Worm (Caenorhabditis elegans) whole organism, L4 larva: ENCODE results near the gene R07E4.3.

Source experiments
- F10B5.3 ChIP-seq: sonication (generic microtip); optimal IDR thresholded peaks from 2 replicates; lab custom pipeline; 2016; ENCODE audit warnings: mild to moderate bottlenecking, missing genetic modification characterization, missing compliant biosample characterization
- F26F4.8 ChIP-seq: fragments of 200-800 bp; sonication (Bioruptor generic); conservative IDR thresholded peaks from 2 replicates; pipeline ENCODE4 v1.3.6; 2022; ENCODE audit warnings: missing genetic modification characterization, missing compliant biosample characterization
- F37D6.2 ChIP-seq: sonication (generic microtip); optimal IDR thresholded peaks from 2 replicates; lab custom pipeline; 2016; ENCODE audit warnings: mild to moderate bottlenecking, missing genetic modification characterization, missing compliant biosample characterization
- T26A8.4 ChIP-seq: fragments of 200-800 bp; sonication (Bioruptor generic); IDR thresholded peaks from 2 replicates; pipeline ENCODE4 v1.3.6; 2022; ENCODE audit warnings: missing genetic modification characterization, missing compliant biosample characterization
- Y48G9A.11 ChIP-seq: fragments of 200-800 bp; sonication (Bioruptor generic); IDR thresholded peaks from 2 replicates; pipeline ENCODE4 v1.3.6; 2022; ENCODE audit warnings: missing genetic modification reagents, missing genetic modification characterization, missing compliant biosample characterization
- Y75B8A.6 ChIP-seq: fragments of 200-800 bp; sonication (Bioruptor generic); IDR thresholded peaks from 2 replicates; pipeline ENCODE4 v1.3.6; 2022; ENCODE audit warnings: missing genetic modification reagents, missing genetic modification characterization, missing compliant biosample characterization
- ZK546.5 ChIP-seq, 2 experiments: sonication (generic microtip); optimal IDR thresholded peaks; 2 replicates each; lab custom pipeline; 2017; ENCODE audit warnings: missing biosample characterization in 2 of 2, missing genetic modification characterization in 2 of 2
- aha-1 ChIP-seq: fragments of 150-350 bp; peaks from one replicate; lab custom pipeline; 2014; ENCODE audit warnings: missing biosample characterization, missing genetic modification characterization
- ama-1 ChIP-seq: fragments of 150-350 bp; optimal IDR thresholded peaks from 2 replicates; lab custom pipeline; 2014; ENCODE audit warnings: inconsistent platforms, mixed read lengths
- attf-4 ChIP-seq: sonication (generic microtip); optimal IDR thresholded peaks from 3 replicates; lab custom pipeline; 2017; ENCODE audit warnings: missing biosample characterization, missing genetic modification characterization
- ceh-20 ChIP-seq: fragments of 200-800 bp; sonication (Bioruptor generic); IDR thresholded peaks from 2 replicates; pipeline ENCODE4 v1.3.6; 2022; ENCODE audit warnings: missing genetic modification reagents, missing genetic modification characterization, missing compliant biosample characterization
- ceh-32 ChIP-seq: sonication (generic microtip); optimal IDR thresholded peaks from 2 replicates; lab custom pipeline; 2016; ENCODE audit warnings: mild to moderate bottlenecking, missing genetic modification characterization, missing compliant biosample characterization; ENCODE audit not compliant: poor library complexity
- ceh-44 ChIP-seq: fragments of 200-800 bp; sonication (Bioruptor generic); IDR thresholded peaks from 2 replicates; pipeline ENCODE4 v1.3.6; 2022; ENCODE audit warnings: missing genetic modification reagents, missing genetic modification characterization, missing compliant biosample characterization
- ceh-82 ChIP-seq: sonication (generic microtip); optimal IDR thresholded peaks from 2 replicates; lab custom pipeline; 2017; ENCODE audit warnings: missing biosample characterization, missing genetic modification characterization
- daf-16 ChIP-seq, 3 experiments: sonication (generic microtip); optimal IDR thresholded peaks; 2 replicates each; lab custom pipeline; 2016 to 2017; ENCODE audit warnings: missing genetic modification characterization in 3 of 3, missing genetic modification reagents in 3 of 3, mild to moderate bottlenecking in 2 of 3, missing compliant biosample characterization in 2 of 3, missing biosample characterization in 1 of 3, moderate library complexity in 1 of 3
- dmd-6 ChIP-seq: fragments of 200-800 bp; sonication (Bioruptor generic); IDR thresholded peaks from 2 replicates; pipeline ENCODE4 v1.3.6; 2022; ENCODE audit warnings: missing genetic modification reagents, missing genetic modification characterization, missing compliant biosample characterization
- dpl-1 ChIP-seq: fragments of 150-350 bp; optimal IDR thresholded peaks from 2 replicates; lab custom pipeline; 2014; ENCODE audit warnings: missing biosample characterization, missing genetic modification reagents, missing genetic modification characterization
- dve-1 ChIP-seq: sonication (generic microtip); optimal IDR thresholded peaks from 2 replicates; lab custom pipeline; 2017; ENCODE audit warnings: antibody characterized with exemption, mild to moderate bottlenecking, missing genetic modification characterization, missing compliant biosample characterization; ENCODE audit not compliant: insufficient read depth
- fos-1 ChIP-seq: fragments of 150-350 bp; optimal IDR thresholded peaks from 2 replicates; lab custom pipeline; 2014; ENCODE audit warnings: missing biosample characterization, missing genetic modification characterization
- hlh-11 ChIP-seq: fragments of 200-800 bp; sonication (Bioruptor generic); optimal IDR thresholded peaks from 2 replicates; lab custom pipeline; 2018; ENCODE audit warnings: mild to moderate bottlenecking, missing genetic modification characterization, missing compliant biosample characterization
- hlh-30 ChIP-seq: sonication (generic microtip); optimal IDR thresholded peaks from 2 replicates; lab custom pipeline; 2017; ENCODE audit warnings: antibody characterized with exemption, mild to moderate bottlenecking, missing genetic modification characterization, missing compliant biosample characterization; ENCODE audit not compliant: insufficient read depth
- lin-29 ChIP-seq: fragments of 200-800 bp; sonication (Bioruptor generic); IDR thresholded peaks from 2 replicates; pipeline ENCODE4 v1.3.6; 2022; ENCODE audit warnings: missing genetic modification reagents, missing genetic modification characterization, missing compliant biosample characterization
- lir-3 ChIP-seq: sonication (generic microtip); optimal IDR thresholded peaks from 2 replicates; lab custom pipeline; 2016; ENCODE audit warnings: mild to moderate bottlenecking, missing genetic modification characterization, missing compliant biosample characterization
- mdl-1 ChIP-seq, 2 experiments: fragments of 150-350 bp in 1 of 2; sonication (generic microtip) in 1 of 2; optimal IDR thresholded peaks; 2 replicates each; lab custom pipeline; 2014 to 2017; ENCODE audit warnings: missing biosample characterization in 2 of 2, missing genetic modification characterization in 2 of 2
- mes-2 ChIP-seq: sonication (generic microtip); optimal IDR thresholded peaks from 2 replicates; lab custom pipeline; 2016; ENCODE audit warnings: missing genotype, mild to moderate bottlenecking, missing genetic modification characterization, missing compliant biosample characterization; ENCODE audit not compliant: poor library complexity, severe bottlenecking
- nhr-10 ChIP-seq: fragments of 150-350 bp; optimal IDR thresholded peaks from 2 replicates; lab custom pipeline; 2014; ENCODE audit warnings: missing biosample characterization, missing genetic modification characterization
- nhr-28 ChIP-seq: fragments of 150-350 bp; optimal IDR thresholded peaks from 2 replicates; lab custom pipeline; 2014; ENCODE audit warnings: missing biosample characterization, missing genetic modification characterization
- php-3 ChIP-seq: fragments of 200-800 bp; sonication (Bioruptor generic); IDR thresholded peaks from 2 replicates; pipeline ENCODE4 v1.3.6; 2022; ENCODE audit warnings: missing genetic modification reagents, missing genetic modification characterization, missing compliant biosample characterization
- rbr-2 ChIP-seq: sonication (generic microtip); optimal IDR thresholded peaks from 2 replicates; lab custom pipeline; 2016; ENCODE audit warnings: missing genotype, missing genetic modification characterization, missing compliant biosample characterization
- set-16 ChIP-seq: fragments of 200-800 bp; sonication (Bioruptor generic); IDR thresholded peaks from 2 replicates; pipeline ENCODE4 v1.3.6; 2022; ENCODE audit warnings: missing genetic modification reagents, missing genetic modification characterization, missing compliant biosample characterization
- tra-1 ChIP-seq: fragments of 200-800 bp; sonication (Bioruptor generic); IDR thresholded peaks from 2 replicates; pipeline ENCODE4 v1.3.6; 2022; ENCODE audit warnings: missing genetic modification reagents, missing genetic modification characterization, missing compliant biosample characterization
- unc-62 ChIP-seq, 3 experiments: fragments of 150-350 bp in 1 of 3; sonication (generic microtip); optimal IDR thresholded peaks in 2 of 3; peaks in 1 of 3; 1 replicate in 1 of 3; 2 replicates in 2 of 3; lab custom pipeline; 2014 to 2017; ENCODE audit warnings: missing biosample characterization in 3 of 3, missing genetic modification characterization in 3 of 3, missing genetic modification reagents in 3 of 3, missing genotype in 1 of 3
- zfp-3 ChIP-seq: fragments of 200-800 bp; sonication (Bioruptor generic); conservative IDR thresholded peaks from 2 replicates; pipeline ENCODE4 v1.3.6; 2022; ENCODE audit warnings: missing genetic modification reagents, missing genetic modification characterization, missing compliant biosample characterization
- ztf-11 ChIP-seq: fragments of 150-350 bp; optimal IDR thresholded peaks from 2 replicates; lab custom pipeline; 2014; ENCODE audit warnings: missing biosample characterization, missing genetic modification characterization

Gene R07E4.3

ce11 chrX:5962560-5962959 is 9.3 kb downstream of the R07E4.3 start:
- TF ChIP-seq daf-16 (GFP tag; optimal IDR thresholded peaks at IDR 0.05; lab: Kevin White, UChicago) (no peak), daf-16 (tag; optimal IDR thresholded peaks at IDR 0.05; lab: Kevin White, UChicago) (peak; percentile 67), lir-3 (tag; lab: Kevin White, UChicago) (no peak), fos-1 (tag; lab: Kevin White, UChicago) (no peak), Y48G9A.11 (GFP tag; lab: Robert Waterston, UW) (no peak), rbr-2 (no peak), mdl-1 (tag; optimal IDR thresholded peaks at IDR 0.05; lab: Kevin White, UChicago) (no peak), tra-1 (GFP tag; lab: Robert Waterston, UW) (peak; percentile 45; the same call in 1 of the 2 replicates), ceh-32 (tag; lab: Kevin White, UChicago) (no peak), ceh-82 (tag; lab: Kevin White, UChicago) (no peak), dmd-6 (GFP tag; lab: Robert Waterston, UW) (peak; percentile 74), F37D6.2 (tag; lab: Kevin White, UChicago) (no peak), T26A8.4 (GFP tag; lab: Robert Waterston, UW) (no peak), zfp-3 (GFP tag; lab: Robert Waterston, UW) (no peak), ceh-44 (no peak), ZK546.5 (tag; optimal IDR thresholded peaks at IDR 0.05; lab: Kevin White, UChicago) (no peak), dpl-1 (no peak), Y75B8A.6 (no peak), ama-1 (lab: Kevin White, UChicago) (no peak), hlh-30 (peak; percentile 55), ztf-11 (tag; lab: Kevin White, UChicago) (no peak), lin-29 (no peak), set-16 (no peak), nhr-10 (tag; lab: Kevin White, UChicago) (no peak), hlh-11 (tag; lab: Kevin White, UChicago) (peak; percentile 56), attf-4 (no peak), unc-62 (GFP tag; optimal IDR thresholded peaks at IDR 0.05 in 1 of 2; lab: Kevin White, UChicago) (no peak), unc-62 (tag; optimal IDR thresholded peaks at IDR 0.05; lab: Kevin White, UChicago) (no peak), nhr-28 (tag; lab: Kevin White, UChicago) (peak; percentile 39), dve-1 (tag; lab: Kevin White, UChicago) (peak; percentile 70), F26F4.8 (no peak)

ce11 chrX:5972212-5972611 is 19.0 kb downstream of the R07E4.3 start:
- no peak for TF ChIP-seq Y75B8A.6
- TF ChIP-seq aha-1 (tag; lab: Kevin White, UChicago): peak; percentile 55
- peak; percentile 69; the same call in 1 of the 2 replicates for TF ChIP-seq ceh-20 (GFP tag; lab: Robert Waterston, UW)

ce11 chrX:5975228-5975627 is 22.0 kb downstream of the R07E4.3 start:
- TF ChIP-seq mes-2 (tag; lab: Kevin White, UChicago) (no peak), aha-1 (tag; lab: Kevin White, UChicago) (peak; percentile 72)

ce11 chrX:5975726-5976125 is 22.5 kb downstream of the R07E4.3 start:
- no peak for TF ChIP-seq daf-16 (GFP tag; optimal IDR thresholded peaks at IDR 0.05; lab: Kevin White, UChicago)
- TF ChIP-seq daf-16 (tag; optimal IDR thresholded peaks at IDR 0.05; lab: Kevin White, UChicago): peak; percentile 21
- TF ChIP-seq nhr-28 (tag; lab: Kevin White, UChicago): peak; percentile 58
- TF ChIP-seq zfp-3 (GFP tag; lab: Robert Waterston, UW): no peak
- TF ChIP-seq php-3: 0 out of 2 replicates have a peak, but pooled peaks have one; percentile 31
- TF ChIP-seq F10B5.3 (tag; lab: Kevin White, UChicago): no peak
